Fruit fly (Drosophila melanogaster) whole organism, embryonic: ENCODE measurements around the gene CG4133.

Experiments
- BtbVII ChIP-seq: fragments of 200-800 bp; sonication (Bioruptor generic); optimal IDR thresholded peaks from 3 replicates; lab custom pipeline; 2017; ENCODE audit warnings: missing biosample characterization, mild to moderate bottlenecking, missing genetic modification characterization
- CG12155 ChIP-seq: fragments of 200-800 bp; sonication (Bioruptor generic); optimal IDR thresholded peaks from 3 replicates; lab custom pipeline; 2016; ENCODE audit warnings: missing biosample characterization, missing genetic modification characterization
- CG17612 ChIP-seq: fragments of 200-800 bp; sonication (Bioruptor generic); IDR thresholded peaks from 2 replicates; pipeline ENCODE4 v1.3.6; 2022; ENCODE audit warnings: missing biosample characterization, missing genetic modification characterization
- CG18262 ChIP-seq: fragments of 200-800 bp; optimal IDR thresholded peaks from 3 replicates; lab custom pipeline; 2019; ENCODE audit warnings: missing biosample characterization, mild to moderate bottlenecking, missing genetic modification characterization, moderate library complexity
- Dll ChIP-seq: fragments of 200-800 bp; sonication (Bioruptor generic); IDR thresholded peaks from 4 replicates; pipeline ENCODE4 v1.3.6; 2022; ENCODE audit warnings: missing biosample characterization, missing genetic modification characterization; ENCODE audit not compliant: partially characterized antibody
- Dref ChIP-seq: fragments of 200-800 bp; sonication (Bioruptor generic); IDR thresholded peaks from 2 replicates; pipeline ENCODE4 v1.3.6; 2022; ENCODE audit warnings: missing biosample characterization, missing genetic modification characterization
- Hey ChIP-seq: fragments of 200-800 bp; sonication (Bioruptor generic); optimal IDR thresholded peaks from 3 replicates; lab custom pipeline; 2018; ENCODE audit warnings: missing biosample characterization, mild to moderate bottlenecking, missing genetic modification characterization
- disco-r ChIP-seq: fragments of 200-800 bp; sonication (Bioruptor generic); optimal IDR thresholded peaks from 2 replicates; lab custom pipeline; 2016; ENCODE audit warnings: missing biosample characterization, missing genetic modification characterization
- scrt ChIP-seq: fragments of 200-800 bp; sonication (Bioruptor generic); optimal IDR thresholded peaks from 2 replicates; lab custom pipeline; 2018; ENCODE audit warnings: missing biosample characterization, mild to moderate bottlenecking, missing genetic modification characterization, moderate library complexity
- zen2 ChIP-seq: fragments of 200-800 bp; sonication (Bioruptor generic); IDR thresholded peaks from 3 replicates; pipeline ENCODE4 v1.3.6; 2022; ENCODE audit warnings: missing biosample characterization, missing genetic modification characterization; ENCODE audit not compliant: partially characterized antibody

DNA sequence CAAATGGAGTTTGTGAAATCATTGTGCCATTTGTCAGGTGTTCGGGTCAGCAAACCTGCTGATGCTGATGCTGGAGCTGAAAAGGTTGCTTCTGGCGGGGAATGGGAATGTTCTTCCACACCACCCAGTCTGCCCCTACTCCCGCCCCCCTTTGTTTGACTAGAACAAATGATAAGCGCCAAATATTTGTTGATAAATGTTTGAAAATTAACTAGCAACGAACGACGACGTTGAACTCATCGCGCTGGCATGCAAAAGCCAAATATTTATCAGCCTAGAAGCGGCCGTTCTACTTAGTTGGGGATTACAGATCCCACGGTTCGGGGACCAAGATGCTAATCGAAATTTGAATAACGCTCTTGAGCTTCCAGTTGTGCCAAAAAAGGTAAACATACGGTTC, 29.8 kb upstream of the CG4133 start:
- TF ChIP-seq disco-r (GFP tag; lab: Kevin White, UChicago) (no peak), Hey (tag; lab: Kevin White, UChicago) (no peak), scrt (GFP tag; lab: Kevin White, UChicago) (no peak), CG18262 (tag; lab: Kevin White, UChicago) (no peak), Dll (no peak), CG17612 (no peak), CG12155 (GFP tag; lab: Kevin White, UChicago) (no peak), Dref (no peak), BtbVII (GFP tag; lab: Kevin White, UChicago) (peak; percentile 39), zen2 (no peak)
